Worm (Caenorhabditis elegans) whole organism, L3 larva: ENCODE results near the gene ifb-1.
"Not testable (repeated sequence)": the region's sequence is repeated elsewhere in the genome, so short reads cannot be mapped to it uniquely, and the experiment has no call there.

Experiments
- R02D3.7 ChIP-seq: fragments of 150-350 bp; optimal IDR thresholded peaks from 2 replicates; lab custom pipeline; 2014; ENCODE audit warnings: missing biosample characterization, missing genetic modification characterization
- aly-2 ChIP-seq: fragments of 150-350 bp; optimal IDR thresholded peaks from 2 replicates; lab custom pipeline; 2014; ENCODE audit warnings: missing biosample characterization, missing genetic modification characterization
- ama-1 ChIP-seq: fragments of 150-350 bp; optimal IDR thresholded peaks from 2 replicates; lab custom pipeline; 2018
- ceh-16 ChIP-seq: sonication (generic microtip); optimal IDR thresholded peaks from 2 replicates; lab custom pipeline; 2017; ENCODE audit warnings: missing biosample characterization, missing genetic modification characterization
- ceh-28 ChIP-seq: fragments of 150-350 bp; optimal IDR thresholded peaks from 2 replicates; lab custom pipeline; 2014; ENCODE audit warnings: missing biosample characterization, missing genetic modification reagents, missing genetic modification characterization
- ceh-82 ChIP-seq: fragments of 150-350 bp; optimal IDR thresholded peaks from 2 replicates; lab custom pipeline; 2014; ENCODE audit warnings: missing biosample characterization, missing genetic modification characterization
- ceh-9 ChIP-seq: sonication (generic microtip); optimal IDR thresholded peaks from 2 replicates; lab custom pipeline; 2018; ENCODE audit warnings: missing biosample characterization, missing genetic modification characterization
- egl-27 ChIP-seq: sonication (generic microtip); optimal IDR thresholded peaks from 4 replicates; lab custom pipeline; 2017; ENCODE audit warnings: missing biosample characterization, missing genetic modification reagents, missing genetic modification characterization
- elt-1 ChIP-seq: fragments of 150-350 bp; optimal IDR thresholded peaks from 2 replicates; lab custom pipeline; 2014; ENCODE audit warnings: missing biosample characterization, missing genetic modification characterization
- elt-2 ChIP-seq: sonication (generic microtip); optimal IDR thresholded peaks from 2 replicates; lab custom pipeline; 2016; ENCODE audit warnings: missing genetic modification reagents, mild to moderate bottlenecking, missing genetic modification characterization, missing compliant biosample characterization
- elt-3 ChIP-seq, 3 experiments: fragments of 150-350 bp in 1 of 3; sonication (generic microtip) in 2 of 3; optimal IDR thresholded peaks; 2 replicates in 2 of 3; 4 replicates in 1 of 3; lab custom pipeline; 2014 to 2017; ENCODE audit warnings: missing biosample characterization in 3 of 3, missing genetic modification characterization in 3 of 3
- fkh-10 ChIP-seq: sonication (generic microtip); optimal IDR thresholded peaks from 2 replicates; lab custom pipeline; 2017; ENCODE audit warnings: missing biosample characterization, missing genetic modification reagents, missing genetic modification characterization
- fos-1 ChIP-seq: fragments of 150-350 bp; optimal IDR thresholded peaks from 2 replicates; lab custom pipeline; 2014; ENCODE audit warnings: missing biosample characterization, missing genetic modification characterization
- jun-1 ChIP-seq: fragments of 150-350 bp; optimal IDR thresholded peaks from 2 replicates; lab custom pipeline; 2014; ENCODE audit warnings: missing biosample characterization, missing genetic modification reagents, missing genetic modification characterization
- lin-15B ChIP-seq: fragments of 150-350 bp; optimal IDR thresholded peaks from 2 replicates; lab custom pipeline; 2014; ENCODE audit warnings: missing biosample characterization, missing genetic modification characterization
- lin-39 ChIP-seq: fragments of 150-350 bp; optimal IDR thresholded peaks from 2 replicates; lab custom pipeline; 2018; ENCODE audit warnings: missing biosample characterization, missing genetic modification reagents, missing genetic modification characterization
- mdl-1 ChIP-seq: fragments of 150-350 bp; optimal IDR thresholded peaks from 2 replicates; lab custom pipeline; 2014; ENCODE audit warnings: missing biosample characterization, missing genetic modification characterization
- mml-1 ChIP-seq: fragments of 150-350 bp; sonication (generic microtip); optimal IDR thresholded peaks from 3 replicates; lab custom pipeline; 2014; ENCODE audit warnings: missing biosample characterization, missing genetic modification characterization
- nfya-1 ChIP-seq: sonication (generic microtip); optimal IDR thresholded peaks from 2 replicates; lab custom pipeline; 2017; ENCODE audit warnings: missing genetic modification characterization, mild to moderate bottlenecking, missing compliant biosample characterization, antibody characterized with exemption, moderate library complexity; ENCODE audit not compliant: insufficient read depth
- nhr-23 ChIP-seq: fragments of 150-350 bp; optimal IDR thresholded peaks from 2 replicates; lab custom pipeline; 2014; ENCODE audit warnings: missing biosample characterization, missing genetic modification reagents, missing genetic modification characterization
- nhr-237 ChIP-seq: fragments of 150-350 bp; optimal IDR thresholded peaks from 2 replicates; lab custom pipeline; 2014; ENCODE audit warnings: missing biosample characterization, missing genetic modification characterization
- nhr-25 ChIP-seq: sonication (generic microtip); optimal IDR thresholded peaks from 2 replicates; lab custom pipeline; 2017; ENCODE audit warnings: missing biosample characterization, missing genetic modification characterization
- nhr-28 ChIP-seq: fragments of 150-350 bp; optimal IDR thresholded peaks from 2 replicates; lab custom pipeline; 2014; ENCODE audit warnings: missing biosample characterization, missing genetic modification characterization
- nhr-43 ChIP-seq: sonication (generic microtip); optimal IDR thresholded peaks from 2 replicates; lab custom pipeline; 2016; ENCODE audit warnings: mild to moderate bottlenecking, missing genetic modification characterization, missing compliant biosample characterization; ENCODE audit not compliant: poor library complexity, severe bottlenecking
- nhr-77 ChIP-seq: fragments of 150-350 bp; optimal IDR thresholded peaks from 2 replicates; lab custom pipeline; 2014; ENCODE audit warnings: missing biosample characterization, missing genetic modification characterization
- pha-4 ChIP-seq: fragments of 150-350 bp; optimal IDR thresholded peaks from 2 replicates; lab custom pipeline; 2014; ENCODE audit warnings: missing biosample characterization, missing genetic modification reagents, missing genetic modification characterization
- pqm-1 ChIP-seq: fragments of 150-350 bp; optimal IDR thresholded peaks from 2 replicates; lab custom pipeline; 2017; ENCODE audit warnings: missing biosample characterization, missing genetic modification characterization, inconsistent platforms
- skn-1 ChIP-seq: fragments of 150-350 bp; optimal IDR thresholded peaks from 2 replicates; lab custom pipeline; 2014; ENCODE audit warnings: missing biosample characterization, missing genetic modification characterization
- snpc-4 ChIP-seq: fragments of 150-350 bp; optimal IDR thresholded peaks from 2 replicates; lab custom pipeline; 2014; ENCODE audit warnings: missing biosample characterization, missing genetic modification characterization
- tbx-2 ChIP-seq: sonication (generic microtip); optimal IDR thresholded peaks from 2 replicates; lab custom pipeline; 2016; ENCODE audit warnings: mild to moderate bottlenecking, missing genetic modification characterization, missing compliant biosample characterization
- unc-39 ChIP-seq: sonication (generic microtip); optimal IDR thresholded peaks from 4 replicates; lab custom pipeline; 2017; ENCODE audit warnings: missing biosample characterization, missing genetic modification characterization
- zag-1 ChIP-seq: fragments of 150-350 bp; optimal IDR thresholded peaks from 2 replicates; lab custom pipeline; 2014; ENCODE audit warnings: missing biosample characterization, missing genetic modification characterization
- ztf-11 ChIP-seq: fragments of 150-350 bp; optimal IDR thresholded peaks from 2 replicates; lab custom pipeline; 2014; ENCODE audit warnings: missing biosample characterization, missing genetic modification characterization
- ztf-4 ChIP-seq: fragments of 150-350 bp; optimal IDR thresholded peaks from 2 replicates; lab custom pipeline; 2014; ENCODE audit warnings: missing biosample characterization, missing genetic modification characterization

ifb-1 gene

ce11 chrII:5748395-5748794 is 17.0 kb upstream of the ifb-1 start:
- TF ChIP-seq zag-1 (tag; lab: Kevin White, UChicago) (no peak), aly-2 (no peak), lin-39 (tag; lab: Kevin White, UChicago) (no peak), ztf-4 (tag; lab: Kevin White, UChicago) (no peak), mml-1 (tag; lab: Kevin White, UChicago) (no peak), pha-4 (tag; lab: Kevin White, UChicago) (peak; percentile 39), elt-2 (tag; lab: Kevin White, UChicago) (peak; percentile 100), snpc-4 (tag; lab: Kevin White, UChicago) (no peak), nhr-43 (tag; lab: Kevin White, UChicago) (no peak), unc-39 (no peak), mdl-1 (no peak), ama-1 (lab: Kevin White, UChicago) (no peak), fos-1 (tag; lab: Kevin White, UChicago) (no peak), skn-1 (tag; lab: Kevin White, UChicago) (peak; percentile 1), jun-1 (tag; lab: Kevin White, UChicago) (peak; percentile 76), nhr-237 (tag; lab: Kevin White, UChicago) (no peak), nfya-1 (tag; lab: Kevin White, UChicago) (no peak), ceh-9 (no peak), ceh-28 (no peak), pqm-1 (peak; percentile 97)

- TF ChIP-seq pqm-1 (peak; percentile 90), R02D3.7 (no peak), egl-27 (tag; lab: Kevin White, UChicago) (no peak), unc-39 (no peak), elt-2 (tag; lab: Kevin White, UChicago) (peak; percentile 96)
Observed at ce11 chrII:5749733-5750238, 15.6 kb upstream of the ifb-1 start, which contains the start of gene ifb-2. ifb-2 (plus strand) TSS chrII:5750188.

ce11 chrII:5751353-5751752 is 14.1 kb upstream of the ifb-1 start:
- TF ChIP-seq ztf-11 (no peak), ceh-16 (tag; lab: Kevin White, UChicago) (no peak), lin-15B (tag; lab: Kevin White, UChicago) (no peak), mdl-1 (no peak), ztf-4 (tag; lab: Kevin White, UChicago) (no peak), elt-2 (tag; lab: Kevin White, UChicago) (peak; percentile 97), jun-1 (tag; lab: Kevin White, UChicago) (no peak), elt-1 (tag; lab: Kevin White, UChicago) (no peak), nhr-28 (tag; lab: Kevin White, UChicago) (no peak), pqm-1 (peak; percentile 92), pha-4 (tag; lab: Kevin White, UChicago) (peak; percentile 39), snpc-4 (tag; lab: Kevin White, UChicago) (no peak), nfya-1 (tag; lab: Kevin White, UChicago) (no peak), ceh-28 (no peak)

- TF ChIP-seq ceh-82 (tag; lab: Kevin White, UChicago) (no peak), elt-2 (tag; lab: Kevin White, UChicago) (peak; percentile 31), ceh-9 (no peak)
Observed at ce11 chrII:5754168-5754567, 11.2 kb upstream of the ifb-1 start, which contains the start of gene F10C1.8. F10C1.8 (plus strand) TSS chrII:5754468.

- TF ChIP-seq fkh-10 (GFP tag; lab: Kevin White, UChicago); snpc-4 (tag; lab: Kevin White, UChicago); mml-1 (tag; lab: Kevin White, UChicago): not testable (repeated sequence)
Observed at ce11 chrII:5757656-5758055, 7.8 kb upstream of the ifb-1 start, which contains the start of the genes F10C1.3 and F10C1.23. F10C1.3 (minus strand) TSS chrII:5757756. F10C1.23 (plus strand) TSS chrII:5758040.

- TF ChIP-seq elt-3 (tag; optimal IDR thresholded peaks at IDR 0.05; lab: Kevin White, UChicago) = peak in 1 of 3 experiments; percentile 15
- no peak for TF ChIP-seq zag-1 (tag; lab: Kevin White, UChicago)
- TF ChIP-seq pqm-1 = no peak
- TF ChIP-seq R02D3.7 = no peak
- TF ChIP-seq fos-1 (tag; lab: Kevin White, UChicago) = no peak
- peak; percentile 29 for TF ChIP-seq nhr-23 (tag; lab: Kevin White, UChicago)
- no peak for TF ChIP-seq nhr-25 (tag; lab: Kevin White, UChicago)
- TF ChIP-seq jun-1 (tag; lab: Kevin White, UChicago) = no peak
- TF ChIP-seq ama-1 (lab: Kevin White, UChicago) = no peak
- no peak for TF ChIP-seq snpc-4 (tag; lab: Kevin White, UChicago)
- no peak for TF ChIP-seq ceh-9
- TF ChIP-seq tbx-2 = no peak
- TF ChIP-seq nhr-77 (tag; lab: Kevin White, UChicago) = no peak
- TF ChIP-seq elt-1 (tag; lab: Kevin White, UChicago) = peak; percentile 91
- TF ChIP-seq pha-4 (tag; lab: Kevin White, UChicago) = no peak
- TF ChIP-seq egl-27 (tag; lab: Kevin White, UChicago) = no peak
- no peak for TF ChIP-seq mdl-1
- TF ChIP-seq, all 47 proteins: peak for 3
Observed at ce11 chrII:5768274-5768820, 2.9 kb downstream of the ifb-1 start.
